Fruit fly (Drosophila melanogaster): ENCODE measurements around the gene CecB.

CecB gene

dm6 chr3R:30179934-30180333 lies 33.7 kb downstream of the CecB start, which contains the start of gene Bet5:
Gene Bet5 (plus strand): TSS chr3R:30180232.
- TF ChIP-seq CG8478 (optimal IDR thresholded peaks at IDR 0.05): no peak
- no peak for TF ChIP-seq CTCF (optimal IDR thresholded peaks at IDR 0.05)

dm6 chr3R:30177494-30177893 lies 36.1 kb downstream of the CecB start, which contains the start of the genes CG1983 and CG15530:
Gene CG1983 (minus strand): TSS chr3R:30177700.
Gene CG15530 (plus strand): TSS chr3R:30177877.
- TF ChIP-seq CG8478 (optimal IDR thresholded peaks at IDR 0.05) (no peak), CTCF (optimal IDR thresholded peaks at IDR 0.05) (no peak)

- TF ChIP-seq CG8478 (optimal IDR thresholded peaks at IDR 0.05) (no peak), CTCF (optimal IDR thresholded peaks at IDR 0.05) (no peak)
Observed at dm6 chr3R:30176314-30176713, 37.3 kb downstream of the CecB start.

- TF ChIP-seq CG8478 (optimal IDR thresholded peaks at IDR 0.05) (no peak), CTCF (optimal IDR thresholded peaks at IDR 0.05) (no peak)
Observed at dm6 chr3R:30175045-30175589, 38.5 kb downstream of the CecB start.

dm6 chr3R:30174160-30175002 lies 39.2 kb downstream of the CecB start, which contains the start of gene Mlc2:
Gene Mlc2 (minus strand): TSS chr3R:30174551.
- TF ChIP-seq CTCF (optimal IDR thresholded peaks at IDR 0.05) (no peak), CG8478 (optimal IDR thresholded peaks at IDR 0.05) (no peak)

dm6 chr3R:30170671-30171667 lies 42.6 kb downstream of the CecB start, which contains the start of gene Rsod:
Gene Rsod (minus strand): TSS chr3R:30171207.
- TF ChIP-seq CTCF (optimal IDR thresholded peaks at IDR 0.05) (no peak), CG8478 (optimal IDR thresholded peaks at IDR 0.05) (no peak)

- TF ChIP-seq CTCF (optimal IDR thresholded peaks at IDR 0.05) (no peak), CG8478 (optimal IDR thresholded peaks at IDR 0.05) (no peak)
Observed at dm6 chr3R:30166159-30166784, 47.3 kb downstream of the CecB start, which contains the start of gene VhaAC45RP. Gene VhaAC45RP (minus strand): TSS chr3R:30166419.

dm6 chr3R:30164162-30164561 lies 49.4 kb downstream of the CecB start:
- TF ChIP-seq CG8478 (optimal IDR thresholded peaks at IDR 0.05) (no peak), CTCF (optimal IDR thresholded peaks at IDR 0.05) (no peak)
